Fruit fly (Drosophila melanogaster) whole organism, larva: ENCODE results near the gene Atf3.

Experiments used
- noc ChIP-seq: fragments of 200-800 bp; sonication (Bioruptor generic); optimal IDR thresholded peaks from 3 replicates; lab custom pipeline; 2019; ENCODE audit warnings: missing biosample characterization, mild to moderate bottlenecking, missing genetic modification characterization, moderate library complexity

Gene Atf3

DNA sequence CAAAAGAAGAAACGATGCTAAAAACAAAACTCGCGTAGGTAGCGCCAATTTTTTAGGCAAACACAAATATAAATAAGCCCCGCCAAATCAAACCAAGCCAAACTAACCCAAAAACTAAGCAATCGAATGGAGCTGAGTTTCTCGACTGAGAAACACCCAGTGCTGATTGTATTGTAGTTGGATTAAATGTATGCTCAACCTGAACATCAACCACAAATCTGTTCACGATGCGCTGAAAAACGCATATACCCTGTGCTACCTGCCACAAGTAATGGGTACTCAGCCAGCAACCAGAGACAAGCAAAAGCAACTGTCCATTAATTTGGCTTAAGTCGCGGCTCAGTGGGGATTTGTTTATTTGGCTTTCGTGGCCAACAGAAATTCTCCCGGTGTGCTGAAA, 14.8 kb downstream of the Atf3 start:
- peak; percentile 16 for TF ChIP-seq noc (tag; lab: Kevin White, UChicago)

DNA sequence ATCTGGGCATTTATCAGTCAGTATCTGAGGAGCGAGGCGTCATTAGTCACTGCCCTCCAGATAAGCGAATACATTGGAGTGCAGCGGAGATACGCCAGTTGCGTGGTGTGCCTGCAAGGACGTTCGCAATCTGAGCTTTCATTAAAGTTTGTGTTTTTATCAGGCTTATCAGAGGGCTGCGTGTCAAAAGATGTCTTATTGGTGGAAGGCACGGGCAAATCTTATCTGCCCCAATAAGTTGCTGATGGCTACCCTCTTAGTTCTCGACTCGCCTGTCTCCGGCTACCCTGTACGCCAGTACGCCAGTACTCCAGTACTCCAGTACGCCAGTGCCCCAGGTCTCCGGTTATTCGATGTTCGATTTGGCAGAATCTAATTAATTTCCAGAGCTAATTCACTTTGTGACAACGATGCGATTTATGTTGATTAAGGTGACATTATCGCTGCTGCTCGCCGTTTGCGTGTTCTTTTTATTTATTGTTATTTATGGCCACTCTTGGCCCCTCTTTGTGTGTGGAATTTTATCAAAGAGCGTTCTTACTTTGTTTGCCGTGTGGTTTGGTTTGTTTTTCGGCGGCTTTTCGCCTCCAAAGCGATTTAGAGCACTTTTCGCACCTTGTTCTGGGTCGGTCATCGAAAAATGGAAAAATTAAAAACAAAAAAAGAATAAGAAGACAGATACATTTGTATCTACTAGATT, 18.2 kb downstream of the Atf3 start:
- TF ChIP-seq noc (tag; lab: Kevin White, UChicago), result peak; percentile 82

DNA sequence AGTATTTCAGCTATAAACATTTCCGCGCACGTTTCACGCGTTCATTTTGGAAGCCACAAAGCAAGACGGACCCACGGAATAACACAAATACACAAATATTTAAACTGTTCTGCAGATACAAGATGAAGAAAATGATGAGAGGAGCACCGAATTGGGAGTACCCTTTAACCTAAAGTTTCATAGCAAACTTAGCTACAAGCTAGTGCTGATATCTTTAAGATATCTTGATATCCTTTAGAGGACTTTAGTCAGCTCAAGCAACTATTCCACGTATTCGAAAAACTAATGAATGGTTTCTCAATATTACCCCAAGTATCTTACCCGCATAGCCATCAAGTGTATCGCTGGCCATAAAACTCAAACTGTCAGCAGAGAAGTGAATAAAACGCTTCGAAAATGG, 19.0 kb downstream of the Atf3 start:
- TF ChIP-seq noc (tag; lab: Kevin White, UChicago), result no peak

DNA sequence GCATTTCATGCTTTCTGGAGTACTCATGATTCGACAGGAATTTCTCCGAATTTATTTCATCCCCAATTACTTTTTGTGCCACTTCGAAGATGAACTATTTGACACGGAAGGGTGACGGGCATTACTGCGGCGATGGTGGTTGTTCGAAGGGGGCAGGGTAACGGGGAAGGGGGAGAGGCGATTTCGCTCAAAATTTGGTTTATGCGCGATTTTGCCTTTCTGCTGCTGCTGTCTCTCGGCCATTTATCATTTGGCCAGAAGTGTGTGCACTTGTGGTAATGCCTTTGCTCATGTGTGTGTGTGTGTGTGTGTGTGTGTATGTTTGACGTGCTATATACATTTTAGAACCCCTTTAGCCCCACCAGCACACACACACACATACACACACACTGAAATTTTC, 22.1 kb downstream of the Atf3 start:
- no peak for TF ChIP-seq noc (tag; lab: Kevin White, UChicago)

- no peak for TF ChIP-seq noc (tag; lab: Kevin White, UChicago)
Observed at dm6 chrX:1250104-1250503, 25.0 kb downstream of the Atf3 start.

DNA sequence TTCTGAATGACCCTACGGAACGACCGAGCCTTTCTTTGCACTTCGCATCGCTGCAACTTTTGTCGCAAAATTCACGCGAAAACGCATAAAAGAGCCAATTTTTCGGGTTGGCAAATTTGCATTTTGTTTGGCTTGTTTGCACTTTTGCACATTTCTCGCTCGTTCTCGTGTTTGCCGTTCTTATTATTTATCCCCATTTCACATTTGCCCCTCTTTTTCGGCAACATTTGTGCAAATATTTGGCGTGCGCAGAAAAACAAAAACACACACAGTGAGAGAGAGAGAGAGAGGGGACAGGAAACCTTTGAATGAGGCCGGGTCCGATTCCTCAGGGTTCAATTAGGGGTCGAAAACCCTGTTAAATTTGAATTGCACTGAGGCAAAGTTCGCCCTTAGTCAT, 25.5 kb downstream of the Atf3 start:
- no peak for TF ChIP-seq noc (tag; lab: Kevin White, UChicago)

- TF ChIP-seq noc (tag; lab: Kevin White, UChicago), result no peak
Observed at dm6 chrX:1248735-1249134, 26.3 kb downstream of the Atf3 start.

DNA sequence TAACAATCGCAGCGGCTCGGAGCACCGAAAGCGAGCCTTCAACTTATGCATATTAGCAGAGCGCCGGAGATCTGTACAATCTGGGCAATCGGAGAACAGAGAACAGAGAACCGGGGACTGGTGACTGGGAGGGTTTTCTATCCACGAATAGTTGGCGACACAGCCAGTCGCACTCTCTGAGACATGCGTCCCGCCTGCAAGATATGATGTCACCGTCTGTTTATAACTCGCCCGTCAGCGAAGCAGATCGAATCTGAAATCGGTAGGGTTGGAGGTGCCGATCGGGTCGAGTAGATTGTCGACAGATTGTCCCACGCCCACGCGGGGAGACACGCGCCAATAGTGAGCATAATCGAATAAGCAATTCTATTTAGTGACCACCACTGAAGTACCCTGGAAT, 33.0 kb downstream of the Atf3 start:
- no peak for TF ChIP-seq noc (tag; lab: Kevin White, UChicago)

dm6 chrX:1239832-1240231, 35.3 kb downstream of the Atf3 start, which contains the start of gene CG11403:
Gene CG11403 (minus strand): TSS chrX:1239884.
- TF ChIP-seq noc (tag; lab: Kevin White, UChicago), result peak; percentile 24

dm6 chrX:1236475-1236874, 38.6 kb downstream of the Atf3 start, which contains the start of gene CG3638:
Gene CG3638 (minus strand): TSS chrX:1236684.
- no peak for TF ChIP-seq noc (tag; lab: Kevin White, UChicago)

dm6 chrX:1235618-1236006, 39.5 kb downstream of the Atf3 start:
- no peak for TF ChIP-seq noc (tag; lab: Kevin White, UChicago)

DNA sequence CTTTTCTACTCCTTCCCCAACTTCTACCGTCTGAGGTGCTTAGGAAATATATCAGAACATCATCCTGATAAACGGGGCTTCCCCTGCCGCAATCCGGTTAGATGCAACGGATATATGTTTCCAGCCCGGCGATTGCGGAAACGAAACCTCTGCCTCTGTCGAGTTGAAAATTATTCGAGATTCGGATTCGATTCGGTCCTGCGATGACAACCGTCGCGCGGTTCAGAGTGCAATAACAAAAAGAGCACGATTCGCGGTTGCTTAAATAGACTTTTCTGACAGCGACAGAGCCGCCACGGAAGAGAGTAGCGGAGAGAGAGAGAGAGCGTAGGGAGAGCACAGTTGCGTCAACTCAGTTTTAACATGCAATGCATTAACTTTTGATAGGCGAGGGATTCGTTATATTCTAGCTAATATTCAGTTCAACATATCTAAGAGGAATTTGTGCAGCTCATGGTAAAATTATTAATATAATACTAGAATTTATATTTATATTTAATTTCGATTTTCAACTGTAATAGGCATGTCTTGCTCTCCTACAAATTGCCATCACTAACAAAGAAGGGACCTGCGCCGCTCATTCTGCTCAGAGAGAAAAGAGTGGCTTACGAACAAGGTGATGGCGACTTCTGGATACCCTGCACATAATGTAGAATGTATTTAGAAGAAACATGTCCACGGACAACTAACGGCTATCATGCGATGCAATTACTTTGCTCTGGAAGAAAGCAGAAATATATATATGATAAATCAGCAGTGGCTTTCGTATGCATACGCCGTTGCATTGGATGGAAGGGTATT, 40.1 kb downstream of the Atf3 start:
- peak; percentile 82 for TF ChIP-seq noc (tag; lab: Kevin White, UChicago)

- TF ChIP-seq noc (tag; lab: Kevin White, UChicago), result no peak
Observed at dm6 chrX:1233989-1234388, 41.1 kb downstream of the Atf3 start.

dm6 chrX:1232533-1233212, 42.4 kb downstream of the Atf3 start:
- TF ChIP-seq noc (tag; lab: Kevin White, UChicago), result no peak

- no peak for TF ChIP-seq noc (tag; lab: Kevin White, UChicago)
Observed at dm6 chrX:1231707-1232106, 43.4 kb downstream of the Atf3 start.

DNA sequence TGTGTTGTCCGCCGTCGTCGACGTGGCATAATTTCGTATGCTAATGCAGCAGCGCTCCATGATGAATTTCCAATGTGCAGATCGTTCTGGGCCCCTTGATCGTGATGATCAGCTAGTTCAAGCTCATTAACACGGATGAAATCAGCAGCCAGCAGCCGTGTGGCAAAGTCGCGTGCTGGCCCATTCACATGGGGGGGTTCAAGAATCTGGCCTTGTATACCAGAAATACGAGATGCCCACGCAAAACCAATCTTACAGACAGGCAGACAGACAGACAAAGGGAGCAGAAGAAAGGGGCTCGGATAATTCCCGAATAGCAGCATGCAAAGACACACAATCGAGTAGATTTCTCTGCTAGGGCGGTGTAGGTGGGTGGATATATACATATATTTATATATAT, 45.5 kb downstream of the Atf3 start:
- TF ChIP-seq noc (tag; lab: Kevin White, UChicago), result no peak
